Worm (Caenorhabditis elegans) whole organism, L1 larva: ENCODE measurements around the gene C16C10.2.

ENCODE experiments used
- C16A3.4 ChIP-seq: fragments of 150-350 bp; optimal IDR thresholded peaks from 2 replicates; lab custom pipeline; 2014; ENCODE audit warnings: missing biosample characterization, missing genetic modification characterization
- Y116A8C.19 ChIP-seq: sonication (generic microtip); optimal IDR thresholded peaks from 2 replicates; lab custom pipeline; 2016; ENCODE audit warnings: missing compliant biosample characterization, missing genetic modification characterization, borderline replicate concordance
- blmp-1 ChIP-seq: fragments of 150-350 bp; optimal IDR thresholded peaks from 2 replicates; lab custom pipeline; 2014; ENCODE audit warnings: missing biosample characterization, missing genetic modification characterization
- ceh-90 ChIP-seq: sonication (generic microtip); optimal IDR thresholded peaks from 2 replicates; lab custom pipeline; 2016; ENCODE audit warnings: missing genetic modification characterization, missing compliant biosample characterization
- dpl-1 ChIP-seq, 3 experiments: fragments of 150-350 bp in 2 of 3; sonication (generic microtip) in 1 of 3; optimal IDR thresholded peaks; 2 replicates each; lab custom pipeline; 2014 to 2017; ENCODE audit warnings: missing biosample characterization in 3 of 3, missing genetic modification characterization in 3 of 3, missing genetic modification reagents in 3 of 3
- efl-1 ChIP-seq, 4 experiments: fragments of 150-350 bp; optimal IDR thresholded peaks in 3 of 4; peaks in 1 of 4; 1 replicate in 1 of 4; 2 replicates in 3 of 4; lab custom pipeline; 2014; ENCODE audit warnings: missing biosample characterization in 2 of 4, missing genetic modification characterization in 2 of 4, missing genetic modification reagents in 2 of 4
- elt-2 ChIP-seq: sonication (generic microtip); optimal IDR thresholded peaks from 2 replicates; lab custom pipeline; 2016; ENCODE audit warnings: missing genetic modification characterization, mild to moderate bottlenecking, inconsistent platforms, missing compliant biosample characterization, missing genetic modification reagents
- fkh-10 ChIP-seq: sonication (generic microtip); optimal IDR thresholded peaks from 2 replicates; lab custom pipeline; 2017; ENCODE audit warnings: missing biosample characterization, missing genetic modification reagents, missing genetic modification characterization
- fkh-4 ChIP-seq: sonication (generic microtip); optimal IDR thresholded peaks from 2 replicates; lab custom pipeline; 2016; ENCODE audit warnings: missing compliant biosample characterization, missing genetic modification characterization, borderline replicate concordance
- hlh-4 ChIP-seq: sonication (generic microtip); optimal IDR thresholded peaks from 2 replicates; lab custom pipeline; 2016; ENCODE audit warnings: mild to moderate bottlenecking, missing genetic modification characterization, missing compliant biosample characterization
- lin-39 ChIP-seq: fragments of 150-350 bp; optimal IDR thresholded peaks from 2 replicates; lab custom pipeline; 2014; ENCODE audit warnings: missing biosample characterization, missing genetic modification reagents, missing genetic modification characterization
- lir-3 ChIP-seq: sonication (generic microtip); optimal IDR thresholded peaks from 2 replicates; lab custom pipeline; 2016; ENCODE audit warnings: mild to moderate bottlenecking, missing genetic modification characterization, moderate library complexity, missing compliant biosample characterization; ENCODE audit not compliant: poor library complexity
- lsy-2 ChIP-seq, 2 experiments: fragments of 150-350 bp; optimal IDR thresholded peaks; 2 replicates each; lab custom pipeline; 2014; ENCODE audit warnings: missing biosample characterization in 2 of 2, missing genetic modification characterization in 2 of 2
- mab-9 ChIP-seq: fragments of 200-800 bp; sonication (Bioruptor generic); IDR thresholded peaks from 2 replicates; pipeline ENCODE4 v1.3.6; 2022; ENCODE audit warnings: missing genetic modification reagents, missing genetic modification characterization, missing compliant biosample characterization
- mdl-1 ChIP-seq, 2 experiments: fragments of 150-350 bp; optimal IDR thresholded peaks; 2 replicates each; lab custom pipeline; 2014 to 2017; ENCODE audit warnings: missing biosample characterization in 2 of 2, missing genetic modification characterization in 2 of 2, inconsistent platforms in 1 of 2
- nhr-20 ChIP-seq: sonication (generic microtip); optimal IDR thresholded peaks from 2 replicates; lab custom pipeline; 2016; ENCODE audit warnings: mild to moderate bottlenecking, missing genetic modification characterization, missing compliant biosample characterization
- nhr-47 ChIP-seq: sonication (generic microtip); optimal IDR thresholded peaks from 2 replicates; lab custom pipeline; 2016; ENCODE audit warnings: mild to moderate bottlenecking, missing genetic modification characterization, moderate library complexity, missing compliant biosample characterization
- nhr-77 ChIP-seq: fragments of 150-350 bp; optimal IDR thresholded peaks from 2 replicates; lab custom pipeline; 2014; ENCODE audit warnings: missing biosample characterization, missing genetic modification characterization
- nhr-84 ChIP-seq: sonication (generic microtip); optimal IDR thresholded peaks from 2 replicates; lab custom pipeline; 2017; ENCODE audit warnings: missing biosample characterization, missing genetic modification characterization
- nhr-85 ChIP-seq: sonication (generic microtip); peaks from one replicate; lab custom pipeline; 2016; ENCODE audit warnings: missing genetic modification characterization, inconsistent platforms, missing compliant biosample characterization
- snu-23 ChIP-seq: sonication (generic microtip); optimal IDR thresholded peaks from 2 replicates; lab custom pipeline; 2016; ENCODE audit warnings: missing genetic modification characterization, missing compliant biosample characterization
- sox-4 ChIP-seq: sonication (generic microtip); optimal IDR thresholded peaks from 2 replicates; lab custom pipeline; 2016; ENCODE audit warnings: missing genetic modification characterization, missing compliant biosample characterization
- sptf-1 ChIP-seq: fragments of 150-350 bp; optimal IDR thresholded peaks from 2 replicates; lab custom pipeline; 2014; ENCODE audit warnings: missing biosample characterization, missing genetic modification characterization
- sup-37 ChIP-seq: fragments of 200-800 bp; sonication (Bioruptor generic); optimal IDR thresholded peaks from 2 replicates; lab custom pipeline; 2018; ENCODE audit warnings: mild to moderate bottlenecking, missing genetic modification characterization, missing compliant biosample characterization
- swsn-7 ChIP-seq: sonication (generic microtip); optimal IDR thresholded peaks from 2 replicates; lab custom pipeline; 2016; ENCODE audit warnings: missing genetic modification characterization, missing compliant biosample characterization
- tbx-2 ChIP-seq: sonication (generic microtip); optimal IDR thresholded peaks from 2 replicates; lab custom pipeline; 2016; ENCODE audit warnings: missing genetic modification characterization, missing compliant biosample characterization
- unc-130 ChIP-seq: fragments of 150-350 bp; optimal IDR thresholded peaks from 2 replicates; lab custom pipeline; 2017; ENCODE audit warnings: missing biosample characterization, missing genetic modification characterization, inconsistent platforms
- unc-62 ChIP-seq: fragments of 150-350 bp; optimal IDR thresholded peaks from 2 replicates; lab custom pipeline; 2014; ENCODE audit warnings: missing biosample characterization, missing genetic modification reagents, missing genetic modification characterization
- xbp-1 ChIP-seq: sonication (generic microtip); optimal IDR thresholded peaks from 2 replicates; lab custom pipeline; 2016; ENCODE audit warnings: missing genetic modification characterization, missing compliant biosample characterization
- ztf-11 ChIP-seq, 2 experiments: sonication (generic microtip); optimal IDR thresholded peaks; 2 replicates each; lab custom pipeline; 2016 to 2017; ENCODE audit warnings: missing genetic modification characterization in 2 of 2, missing biosample characterization in 1 of 2, missing compliant biosample characterization in 1 of 2
- ztf-4 ChIP-seq: fragments of 150-350 bp; optimal IDR thresholded peaks from 2 replicates; lab custom pipeline; 2014; ENCODE audit warnings: missing biosample characterization, missing genetic modification characterization

C16C10.2 gene

ce11 chrIII:4168665-4169064 lies 9.8 kb downstream of the C16C10.2 start, which contains the start of gene ccdc-55:
Gene ccdc-55 (minus strand): TSS chrIII:4168765.
- no peak for TF ChIP-seq dpl-1 (GFP tag; optimal IDR thresholded peaks at IDR 0.05; lab: Kevin White, UChicago)
- no peak for TF ChIP-seq nhr-77 (tag; lab: Kevin White, UChicago)
- TF ChIP-seq lsy-2 (tag; optimal IDR thresholded peaks at IDR 0.05; lab: Kevin White, UChicago) = no peak
- TF ChIP-seq lin-39 (tag; lab: Kevin White, UChicago) = no peak
- no peak for TF ChIP-seq ztf-11 (tag; optimal IDR thresholded peaks at IDR 0.05; lab: Kevin White, UChicago)

ce11 chrIII:4166745-4167144 lies 11.7 kb downstream of the C16C10.2 start, which contains the start of gene rnf-5:
Gene rnf-5 (minus strand): TSS chrIII:4166845.
- TF ChIP-seq snu-23 (GFP tag; lab: Kevin White, UChicago) (no peak), tbx-2 (tag; lab: Kevin White, UChicago) (no peak), elt-2 (no peak)

- TF ChIP-seq nhr-84 (tag; lab: Kevin White, UChicago) (no peak), unc-130 (tag; lab: Kevin White, UChicago) (no peak), lir-3 (no peak), ztf-4 (tag; lab: Kevin White, UChicago) (no peak), ceh-90 (tag; lab: Kevin White, UChicago) (no peak), nhr-20 (no peak), mab-9 (GFP tag; lab: Robert Waterston, UW) (no peak), fkh-4 (tag; lab: Kevin White, UChicago) (no peak), xbp-1 (tag; lab: Kevin White, UChicago) (no peak), dpl-1 (GFP tag; optimal IDR thresholded peaks at IDR 0.05; lab: Kevin White, UChicago) (no peak), nhr-85 (no peak), hlh-4 (tag; lab: Kevin White, UChicago) (no peak)
- TF ChIP-seq, all 84 proteins: peak for 0
Observed at ce11 chrIII:4164071-4164470, 14.4 kb downstream of the C16C10.2 start, which contains the start of gene C16C10.8. Gene C16C10.8 (minus strand): TSS chrIII:4164171.

ce11 chrIII:4160937-4161336 lies 17.5 kb downstream of the C16C10.2 start, which contains the start of gene C01G12.16:
Gene C01G12.16 (plus strand): TSS chrIII:4161237.
- TF ChIP-seq sox-4 (tag; lab: Kevin White, UChicago) = no peak
- TF ChIP-seq swsn-7 (tag; lab: Kevin White, UChicago) = no peak
- no peak for TF ChIP-seq mab-9 (GFP tag; lab: Robert Waterston, UW)
- TF ChIP-seq Y116A8C.19 (tag; lab: Kevin White, UChicago) = no peak

- no peak for TF ChIP-seq blmp-1 (tag; lab: Kevin White, UChicago)
- no peak for TF ChIP-seq sup-37 (GFP tag; lab: Kevin White, UChicago)
- TF ChIP-seq nhr-47 (tag; lab: Kevin White, UChicago) = no peak
- no peak for TF ChIP-seq C16A3.4 (tag; lab: Kevin White, UChicago)
- no peak for TF ChIP-seq mdl-1 (tag; optimal IDR thresholded peaks at IDR 0.05; lab: Kevin White, UChicago)
- no peak for TF ChIP-seq unc-62 (GFP tag; lab: Kevin White, UChicago)
- TF ChIP-seq Y116A8C.19 (tag; lab: Kevin White, UChicago) = no peak
- TF ChIP-seq fkh-10 (GFP tag; lab: Kevin White, UChicago) = no peak
Observed at ce11 chrIII:4157298-4157697, 21.2 kb downstream of the C16C10.2 start, which contains the start of gene C16C10.9. Gene C16C10.9 (minus strand): TSS chrIII:4157398.

- TF ChIP-seq sptf-1 (tag; lab: Kevin White, UChicago) (no peak), lin-39 (tag; lab: Kevin White, UChicago) (no peak), efl-1 (optimal IDR thresholded peaks at IDR 0.05; lab: Kevin White, UChicago) (no peak), efl-1 (GFP tag; optimal IDR thresholded peaks at IDR 0.05 in 1 of 2; lab: Kevin White, UChicago) (no peak)
Observed at ce11 chrIII:4153299-4153698, 25.2 kb downstream of the C16C10.2 start, which contains the start of gene glod-4. Gene glod-4 (plus strand): TSS chrIII:4153599.
